Worm (Caenorhabditis elegans) whole organism, late embryonic: Measurements from ENCODE around the gene cey-4.

Source experiments
- C08G9.2 ChIP-seq: sonication (generic microtip); optimal IDR thresholded peaks from 2 replicates; lab custom pipeline; 2016; ENCODE audit warnings: mild to moderate bottlenecking, missing genetic modification characterization, moderate library complexity, missing compliant biosample characterization
- C38D4.7 ChIP-seq: fragments of 200-800 bp; sonication (Bioruptor generic); optimal IDR thresholded peaks from 2 replicates; lab custom pipeline; 2018; ENCODE audit warnings: mild to moderate bottlenecking, missing genetic modification characterization, moderate library complexity, missing compliant biosample characterization
- F13H6.1 ChIP-seq: sonication (generic microtip); optimal IDR thresholded peaks from 2 replicates; lab custom pipeline; 2016; ENCODE audit warnings: missing genetic modification characterization, missing compliant biosample characterization
- ahr-1 ChIP-seq: sonication (generic microtip); optimal IDR thresholded peaks from 2 replicates; lab custom pipeline; 2016; ENCODE audit warnings: missing genetic modification characterization, missing compliant biosample characterization
- ama-1 ChIP-seq: fragments of 150-350 bp; optimal IDR thresholded peaks from 2 replicates; lab custom pipeline; 2014
- ceh-14 ChIP-seq: sonication (generic microtip); optimal IDR thresholded peaks from 2 replicates; lab custom pipeline; 2016; ENCODE audit warnings: missing genotype, missing genetic modification characterization, missing compliant biosample characterization
- ceh-18 ChIP-seq: sonication (generic microtip); optimal IDR thresholded peaks from 2 replicates; lab custom pipeline; 2016; ENCODE audit warnings: missing genetic modification characterization, missing compliant biosample characterization
- ceh-19 ChIP-seq: fragments of 200-800 bp; sonication (Bioruptor generic); optimal IDR thresholded peaks from 2 replicates; lab custom pipeline; 2018; ENCODE audit warnings: mild to moderate bottlenecking, missing genetic modification characterization, missing compliant biosample characterization
- ceh-22 ChIP-seq: sonication (generic microtip); optimal IDR thresholded peaks from 2 replicates; lab custom pipeline; 2017; ENCODE audit warnings: missing biosample characterization, missing genetic modification characterization
- ceh-30 ChIP-seq: fragments of 150-350 bp; optimal IDR thresholded peaks from 2 replicates; lab custom pipeline; 2014; ENCODE audit warnings: missing biosample characterization, missing genetic modification characterization
- ceh-31 ChIP-seq: sonication (generic microtip); optimal IDR thresholded peaks from 2 replicates; lab custom pipeline; 2016; ENCODE audit warnings: missing genetic modification characterization, missing compliant biosample characterization
- ceh-34 ChIP-seq: sonication (generic microtip); optimal IDR thresholded peaks from 2 replicates; lab custom pipeline; 2016; ENCODE audit warnings: mild to moderate bottlenecking, missing genetic modification characterization, missing compliant biosample characterization
- ceh-45 ChIP-seq: fragments of 200-800 bp; sonication (Bioruptor generic); IDR thresholded peaks from 2 replicates; pipeline ENCODE4 v1.3.6; 2022; ENCODE audit warnings: missing genetic modification reagents, missing genetic modification characterization, missing compliant biosample characterization
- ceh-6 ChIP-seq: fragments of 200-800 bp; sonication (Bioruptor generic); optimal IDR thresholded peaks from 2 replicates; lab custom pipeline; 2018; ENCODE audit warnings: mild to moderate bottlenecking, missing genetic modification characterization, missing compliant biosample characterization
- ceh-9 ChIP-seq: sonication (generic microtip); optimal IDR thresholded peaks from 2 replicates; lab custom pipeline; 2016; ENCODE audit warnings: mild to moderate bottlenecking, missing genetic modification characterization, inconsistent platforms, missing compliant biosample characterization
- che-1 ChIP-seq: sonication (generic microtip); optimal IDR thresholded peaks from 2 replicates; lab custom pipeline; 2016; ENCODE audit warnings: mild to moderate bottlenecking, missing genetic modification characterization, missing compliant biosample characterization
- dve-1 ChIP-seq: sonication (generic microtip); optimal IDR thresholded peaks from 2 replicates; lab custom pipeline; 2017; ENCODE audit warnings: antibody characterized with exemption, mild to moderate bottlenecking, missing genetic modification characterization, missing compliant biosample characterization
- elt-2 ChIP-seq: sonication (generic microtip); optimal IDR thresholded peaks from 2 replicates; lab custom pipeline; 2016; ENCODE audit warnings: missing genetic modification reagents, missing genetic modification characterization, missing compliant biosample characterization
- elt-4 ChIP-seq: sonication (generic microtip); optimal IDR thresholded peaks from 2 replicates; lab custom pipeline; 2016; ENCODE audit warnings: missing genetic modification characterization, missing compliant biosample characterization
- ets-4 ChIP-seq: sonication (generic microtip); optimal IDR thresholded peaks from 2 replicates; lab custom pipeline; 2016; ENCODE audit warnings: missing genetic modification characterization, missing compliant biosample characterization
- eyg-1 ChIP-seq: sonication (generic microtip); optimal IDR thresholded peaks from 2 replicates; lab custom pipeline; 2016; ENCODE audit warnings: missing genotype, missing genetic modification characterization, missing compliant biosample characterization
- fax-1 ChIP-seq: sonication (generic microtip); optimal IDR thresholded peaks from 2 replicates; lab custom pipeline; 2016; ENCODE audit warnings: missing genotype, missing genetic modification characterization, missing compliant biosample characterization
- fkh-6 ChIP-seq: sonication (generic microtip); optimal IDR thresholded peaks from 2 replicates; lab custom pipeline; 2016; ENCODE audit warnings: missing genetic modification characterization, missing compliant biosample characterization
- gmeb-2 ChIP-seq: sonication (generic microtip); optimal IDR thresholded peaks from 2 replicates; lab custom pipeline; 2016; ENCODE audit warnings: missing genetic modification characterization, inconsistent platforms, missing compliant biosample characterization
- hlh-15 ChIP-seq: sonication (generic microtip); optimal IDR thresholded peaks from 2 replicates; lab custom pipeline; 2016; ENCODE audit warnings: missing genetic modification characterization, missing compliant biosample characterization
- hlh-8 ChIP-seq: sonication (generic microtip); optimal IDR thresholded peaks from 2 replicates; lab custom pipeline; 2016; ENCODE audit warnings: missing genotype, missing genetic modification characterization, missing compliant biosample characterization
- lim-6 ChIP-seq: sonication (generic microtip); optimal IDR thresholded peaks from 2 replicates; lab custom pipeline; 2016; ENCODE audit warnings: missing genetic modification characterization, missing compliant biosample characterization
- lin-11 ChIP-seq: fragments of 200-800 bp; sonication (Bioruptor generic); optimal IDR thresholded peaks from 2 replicates; lab custom pipeline; 2018; ENCODE audit warnings: mild to moderate bottlenecking, missing genetic modification characterization, missing compliant biosample characterization
- madf-2 ChIP-seq: sonication (generic microtip); optimal IDR thresholded peaks from 2 replicates; lab custom pipeline; 2017; ENCODE audit warnings: missing genetic modification characterization, missing compliant biosample characterization
- nfya-1 ChIP-seq: sonication (generic microtip); optimal IDR thresholded peaks from 2 replicates; lab custom pipeline; 2017; ENCODE audit warnings: missing genetic modification characterization, mild to moderate bottlenecking, missing compliant biosample characterization, antibody characterized with exemption, moderate library complexity
- npax-4 ChIP-seq: sonication (generic microtip); optimal IDR thresholded peaks from 2 replicates; lab custom pipeline; 2016; ENCODE audit warnings: missing genetic modification characterization, missing compliant biosample characterization
- odd-2 ChIP-seq: sonication (generic microtip); optimal IDR thresholded peaks from 2 replicates; lab custom pipeline; 2017; ENCODE audit warnings: antibody characterized with exemption, mild to moderate bottlenecking, missing genetic modification characterization, missing compliant biosample characterization
- pag-3 ChIP-seq: sonication (generic microtip); optimal IDR thresholded peaks from 2 replicates; lab custom pipeline; 2016; ENCODE audit warnings: missing compliant biosample characterization, missing genetic modification characterization, borderline replicate concordance
- pax-1 ChIP-seq: fragments of 150-350 bp; optimal IDR thresholded peaks from 2 replicates; lab custom pipeline; 2014; ENCODE audit warnings: missing biosample characterization, missing genetic modification characterization
- pqm-1 ChIP-seq: sonication (generic microtip); optimal IDR thresholded peaks from 2 replicates; lab custom pipeline; 2016; ENCODE audit warnings: missing genetic modification characterization, missing compliant biosample characterization
- ref-2 ChIP-seq: sonication (generic microtip); optimal IDR thresholded peaks from 2 replicates; lab custom pipeline; 2016; ENCODE audit warnings: missing genetic modification characterization, missing compliant biosample characterization
- rnt-1 ChIP-seq: sonication (generic microtip); optimal IDR thresholded peaks from 2 replicates; lab custom pipeline; 2016; ENCODE audit warnings: missing genetic modification characterization, missing compliant biosample characterization
- sdc-2 ChIP-seq: sonication (generic microtip); optimal IDR thresholded peaks from 2 replicates; lab custom pipeline; 2016; ENCODE audit warnings: missing genotype, missing genetic modification characterization, missing compliant biosample characterization
- sox-2 ChIP-seq: fragments of 200-800 bp; sonication (Bioruptor generic); IDR thresholded peaks from 2 replicates; pipeline ENCODE4 v1.3.6; 2022; ENCODE audit warnings: missing genetic modification reagents, missing genetic modification characterization, missing compliant biosample characterization
- sox-4 ChIP-seq: sonication (generic microtip); optimal IDR thresholded peaks from 2 replicates; lab custom pipeline; 2017; ENCODE audit warnings: mild to moderate bottlenecking, missing genetic modification characterization, inconsistent platforms, missing compliant biosample characterization
- tbx-2 ChIP-seq: sonication (generic microtip); optimal IDR thresholded peaks from 2 replicates; lab custom pipeline; 2016; ENCODE audit warnings: missing genetic modification characterization, missing compliant biosample characterization
- tbx-7 ChIP-seq: sonication (generic microtip); optimal IDR thresholded peaks from 2 replicates; lab custom pipeline; 2016; ENCODE audit warnings: missing genotype, missing genetic modification characterization, missing compliant biosample characterization
- ttx-3 ChIP-seq: sonication (generic microtip); optimal IDR thresholded peaks from 2 replicates; lab custom pipeline; 2016; ENCODE audit warnings: missing genetic modification reagents, missing genetic modification characterization, missing compliant biosample characterization
- unc-3 ChIP-seq, 2 experiments: fragments of 200-800 bp in 1 of 2; sonication (Bioruptor generic) in 1 of 2; sonication (generic microtip) in 1 of 2; conservative IDR thresholded peaks in 1 of 2; optimal IDR thresholded peaks in 1 of 2; 2 replicates each; pipeline versions ENCODE4 v1.3.6 to Lab custom; 2016 to 2022; ENCODE audit warnings: missing compliant biosample characterization in 2 of 2, missing genetic modification characterization in 2 of 2, missing genetic modification reagents in 1 of 2
- unc-42 ChIP-seq: sonication (generic microtip); optimal IDR thresholded peaks from 2 replicates; lab custom pipeline; 2016; ENCODE audit warnings: missing genotype, missing genetic modification characterization, missing compliant biosample characterization
- unc-55 ChIP-seq: sonication (generic microtip); optimal IDR thresholded peaks from 2 replicates; lab custom pipeline; 2017; ENCODE audit warnings: missing biosample characterization, missing genetic modification reagents, missing genetic modification characterization
- unc-86 ChIP-seq: sonication (generic microtip); optimal IDR thresholded peaks from 2 replicates; lab custom pipeline; 2016; ENCODE audit warnings: missing genetic modification characterization, missing compliant biosample characterization
- ztf-16 ChIP-seq: sonication (generic microtip); optimal IDR thresholded peaks from 2 replicates; lab custom pipeline; 2017; ENCODE audit warnings: missing genetic modification characterization, missing compliant biosample characterization

The cey-4 gene

ce11 chrIII:10856830-10857229 lies 11.7 kb downstream of the cey-4 start (continued):
- TF ChIP-seq dve-1 (tag; lab: Kevin White, UChicago) (no peak), ets-4 (tag; lab: Kevin White, UChicago) (peak; percentile 93), pax-1 (tag; lab: Kevin White, UChicago) (no peak), sox-4 (tag; lab: Kevin White, UChicago) (peak; percentile 3), ceh-30 (tag; lab: Kevin White, UChicago) (no peak), ahr-1 (tag; lab: Kevin White, UChicago) (peak; percentile 86), F13H6.1 (tag; lab: Kevin White, UChicago) (peak; percentile 93), C08G9.2 (tag; lab: Kevin White, UChicago) (peak; percentile 99), hlh-15 (tag; lab: Kevin White, UChicago) (no peak), sox-2 (GFP tag; lab: Robert Waterston, UW) (no peak), unc-42 (tag; lab: Kevin White, UChicago) (no peak), rnt-1 (peak; percentile 95), unc-55 (GFP tag; lab: Kevin White, UChicago) (no peak), unc-86 (tag; lab: Kevin White, UChicago) (peak; percentile 39), tbx-2 (tag; lab: Kevin White, UChicago) (peak; percentile 98), elt-2 (tag; lab: Kevin White, UChicago) (peak; percentile 84), fax-1 (tag; lab: Kevin White, UChicago) (peak; percentile 95), elt-4 (peak; percentile 93), pqm-1 (tag; lab: Kevin White, UChicago) (peak; percentile 78), nfya-1 (tag; lab: Kevin White, UChicago) (no peak), che-1 (tag; lab: Kevin White, UChicago) (no peak), sdc-2 (tag; lab: Kevin White, UChicago) (peak; percentile 51), pag-3 (tag; lab: Kevin White, UChicago) (peak; percentile 45), madf-2 (tag; lab: Kevin White, UChicago) (peak; percentile 1), ttx-3 (tag; lab: Kevin White, UChicago) (no peak), ceh-45 (peak; percentile 26; the same call in 1 of the 2 replicates), ceh-22 (tag; lab: Kevin White, UChicago) (no peak), odd-2 (tag; lab: Kevin White, UChicago) (no peak), tbx-7 (tag; lab: Kevin White, UChicago) (peak; percentile 95), hlh-8 (tag; lab: Kevin White, UChicago) (peak; percentile 88), npax-4 (tag; lab: Kevin White, UChicago) (no peak), eyg-1 (tag; lab: Kevin White, UChicago) (peak; percentile 15), ztf-16 (peak; percentile 85), ceh-18 (peak; percentile 21), ama-1 (lab: Kevin White, UChicago) (no peak)

- peak; percentile 38 for TF ChIP-seq ceh-18
- peak; percentile 6 for TF ChIP-seq unc-55 (GFP tag; lab: Kevin White, UChicago)
- TF ChIP-seq ref-2 (tag; lab: Kevin White, UChicago): peak; percentile 11
- peak; percentile 2 for TF ChIP-seq C08G9.2 (tag; lab: Kevin White, UChicago)
- TF ChIP-seq nfya-1 (tag; lab: Kevin White, UChicago): peak; percentile 37
- TF ChIP-seq fkh-6 (tag; lab: Kevin White, UChicago): no peak
- TF ChIP-seq lin-11: no peak
- no peak for TF ChIP-seq pax-1 (tag; lab: Kevin White, UChicago)
- peak; percentile 43 for TF ChIP-seq unc-42 (tag; lab: Kevin White, UChicago)
- TF ChIP-seq ama-1 (lab: Kevin White, UChicago): no peak
- peak; percentile 61 for TF ChIP-seq ceh-31 (tag; lab: Kevin White, UChicago)
- no peak for TF ChIP-seq eyg-1 (tag; lab: Kevin White, UChicago)
- TF ChIP-seq C38D4.7 (GFP tag; lab: Kevin White, UChicago): no peak
- no peak for TF ChIP-seq ceh-22 (tag; lab: Kevin White, UChicago)
- no peak for TF ChIP-seq npax-4 (tag; lab: Kevin White, UChicago)
- no peak for TF ChIP-seq lim-6 (tag; lab: Kevin White, UChicago)
- TF ChIP-seq tbx-2 (tag; lab: Kevin White, UChicago): peak; percentile 29
- TF ChIP-seq ceh-6 (GFP tag; lab: Kevin White, UChicago): no peak
- peak; percentile 37 for TF ChIP-seq ceh-19
- TF ChIP-seq gmeb-2 (tag; lab: Kevin White, UChicago): no peak
- no peak for TF ChIP-seq unc-3 (GFP tag; conservative IDR thresholded peaks at IDR 0.05; lab: Robert Waterston, UW)
- TF ChIP-seq unc-3 (tag; optimal IDR thresholded peaks at IDR 0.05; lab: Kevin White, UChicago): no peak
- TF ChIP-seq elt-2 (tag; lab: Kevin White, UChicago): no peak
- TF ChIP-seq sox-4 (tag; lab: Kevin White, UChicago): no peak
- no peak for TF ChIP-seq pqm-1 (tag; lab: Kevin White, UChicago)
- TF ChIP-seq F13H6.1 (tag; lab: Kevin White, UChicago): no peak
- TF ChIP-seq ceh-34: peak; percentile 28
- TF ChIP-seq unc-86 (tag; lab: Kevin White, UChicago): no peak
- TF ChIP-seq hlh-8 (tag; lab: Kevin White, UChicago): no peak
- no peak for TF ChIP-seq ceh-9 (tag; lab: Kevin White, UChicago)
- peak; percentile 5 for TF ChIP-seq ceh-14 (tag; lab: Kevin White, UChicago)
These were observed 13.1 kb downstream of the cey-4 start, which contains the start of gene Y39A1C.1 for ce11 chrIII:10855398-10855880. Y39A1C.1 (plus strand) TSS chrIII:10855448.
